Worm (Caenorhabditis elegans) whole organism, L4/young adult: ENCODE data around the gene nlp-58.
"Not testable (repeated sequence)": the region's sequence is repeated elsewhere in the genome, so short reads cannot be mapped to it uniquely, and the experiment has no call there.

ENCODE experiments used
- dao-5 ChIP-seq: sonication (generic microtip); optimal IDR thresholded peaks from 2 replicates; lab custom pipeline; 2016; ENCODE audit warnings: missing genotype, missing genetic modification characterization, moderate library complexity, missing compliant biosample characterization
- him-1 ChIP-seq: sonication (generic microtip); optimal IDR thresholded peaks from 2 replicates; lab custom pipeline; 2016; ENCODE audit warnings: missing genotype, missing genetic modification reagents, missing genetic modification characterization, missing compliant biosample characterization

ce11 chrV:9980731-9981483, 32.2 kb upstream of the nlp-58 start, which contains the start of the genes ruvb-1 and tofu-1:
- TF ChIP-seq him-1 (tag; lab: Kevin White, UChicago); dao-5: not testable (repeated sequence)
